Worm (Caenorhabditis elegans): ENCODE data around the gene F58D12.1.

ce11 chrV:14008353-14008859 is 41.0 kb upstream of the F58D12.1 start:
- TF ChIP-seq cnd-1 (tag; optimal IDR thresholded peaks at IDR 0.05), result no peak
- no peak for TF ChIP-seq hlh-1 (tag; optimal IDR thresholded peaks at IDR 0.05)
- no peak for TF ChIP-seq sem-2 (GFP tag; optimal IDR thresholded peaks at IDR 0.05)
- no peak for TF ChIP-seq ztf-11 (tag; optimal IDR thresholded peaks at IDR 0.05)

All from whole organism, mixed stage, embryonic.